Worm (Caenorhabditis elegans) whole organism, L3 larva: Measurements from ENCODE around the gene xpf-1.

Experiments
- R02D3.7 ChIP-seq: fragments of 150-350 bp; optimal IDR thresholded peaks from 2 replicates; lab custom pipeline; 2014; ENCODE audit warnings: missing biosample characterization, missing genetic modification characterization
- ZK546.5 ChIP-seq: sonication (generic microtip); optimal IDR thresholded peaks from 2 replicates; lab custom pipeline; 2017; ENCODE audit warnings: missing biosample characterization, missing genetic modification characterization
- aly-2 ChIP-seq: fragments of 150-350 bp; optimal IDR thresholded peaks from 2 replicates; lab custom pipeline; 2014; ENCODE audit warnings: missing biosample characterization, missing genetic modification characterization
- ama-1 ChIP-seq: fragments of 150-350 bp; optimal IDR thresholded peaks from 2 replicates; lab custom pipeline; 2018
- ceh-28 ChIP-seq: fragments of 150-350 bp; optimal IDR thresholded peaks from 2 replicates; lab custom pipeline; 2014; ENCODE audit warnings: missing biosample characterization, missing genetic modification reagents, missing genetic modification characterization
- ceh-9 ChIP-seq: sonication (generic microtip); optimal IDR thresholded peaks from 2 replicates; lab custom pipeline; 2018; ENCODE audit warnings: missing biosample characterization, missing genetic modification characterization
- daf-12 ChIP-seq: fragments of 150-350 bp; optimal IDR thresholded peaks from 2 replicates; lab custom pipeline; 2014; ENCODE audit warnings: missing biosample characterization, missing genetic modification reagents, missing genetic modification characterization
- egl-27 ChIP-seq: sonication (generic microtip); optimal IDR thresholded peaks from 4 replicates; lab custom pipeline; 2017; ENCODE audit warnings: missing biosample characterization, missing genetic modification reagents, missing genetic modification characterization
- egl-5 ChIP-seq: fragments of 150-350 bp; optimal IDR thresholded peaks from 2 replicates; lab custom pipeline; 2017; ENCODE audit warnings: missing biosample characterization, missing genetic modification reagents, missing genetic modification characterization, inconsistent platforms
- elt-2 ChIP-seq: sonication (generic microtip); optimal IDR thresholded peaks from 2 replicates; lab custom pipeline; 2016; ENCODE audit warnings: missing genetic modification reagents, mild to moderate bottlenecking, missing genetic modification characterization, missing compliant biosample characterization
- elt-3 ChIP-seq, 3 experiments: fragments of 150-350 bp in 1 of 3; sonication (generic microtip) in 2 of 3; optimal IDR thresholded peaks; 2 replicates in 2 of 3; 4 replicates in 1 of 3; lab custom pipeline; 2014 to 2017; ENCODE audit warnings: missing biosample characterization in 3 of 3, missing genetic modification characterization in 3 of 3
- eor-1 ChIP-seq, 2 experiments: fragments of 150-350 bp; optimal IDR thresholded peaks; 2 replicates each; lab custom pipeline; 2014 to 2018; ENCODE audit warnings: missing biosample characterization in 2 of 2, missing genetic modification characterization in 2 of 2
- fkh-10 ChIP-seq: sonication (generic microtip); optimal IDR thresholded peaks from 2 replicates; lab custom pipeline; 2017; ENCODE audit warnings: missing biosample characterization, missing genetic modification reagents, missing genetic modification characterization
- fkh-2 ChIP-seq: fragments of 150-350 bp; optimal IDR thresholded peaks from 2 replicates; lab custom pipeline; 2014; ENCODE audit warnings: missing biosample characterization, missing genetic modification reagents, missing genetic modification characterization
- hmg-11 ChIP-seq: sonication (generic microtip); optimal IDR thresholded peaks from 2 replicates; lab custom pipeline; 2016; ENCODE audit warnings: missing genetic modification characterization, missing compliant biosample characterization
- jun-1 ChIP-seq: fragments of 150-350 bp; optimal IDR thresholded peaks from 2 replicates; lab custom pipeline; 2014; ENCODE audit warnings: missing biosample characterization, missing genetic modification reagents, missing genetic modification characterization
- lin-39 ChIP-seq: fragments of 150-350 bp; optimal IDR thresholded peaks from 2 replicates; lab custom pipeline; 2018; ENCODE audit warnings: missing biosample characterization, missing genetic modification reagents, missing genetic modification characterization
- lsy-12 ChIP-seq: sonication (generic microtip); optimal IDR thresholded peaks from 2 replicates; lab custom pipeline; 2016; ENCODE audit warnings: mild to moderate bottlenecking, missing genetic modification characterization, missing compliant biosample characterization
- mdl-1 ChIP-seq: fragments of 150-350 bp; optimal IDR thresholded peaks from 2 replicates; lab custom pipeline; 2014; ENCODE audit warnings: missing biosample characterization, missing genetic modification characterization
- mml-1 ChIP-seq: fragments of 150-350 bp; sonication (generic microtip); optimal IDR thresholded peaks from 3 replicates; lab custom pipeline; 2014; ENCODE audit warnings: missing biosample characterization, missing genetic modification characterization
- nhr-12 ChIP-seq: fragments of 150-350 bp; optimal IDR thresholded peaks from 2 replicates; lab custom pipeline; 2014; ENCODE audit warnings: missing biosample characterization, missing genetic modification characterization
- nhr-23 ChIP-seq: fragments of 150-350 bp; optimal IDR thresholded peaks from 2 replicates; lab custom pipeline; 2014; ENCODE audit warnings: missing biosample characterization, missing genetic modification reagents, missing genetic modification characterization
- nhr-25 ChIP-seq: sonication (generic microtip); optimal IDR thresholded peaks from 2 replicates; lab custom pipeline; 2017; ENCODE audit warnings: missing biosample characterization, missing genetic modification characterization
- nhr-28 ChIP-seq: fragments of 150-350 bp; optimal IDR thresholded peaks from 2 replicates; lab custom pipeline; 2014; ENCODE audit warnings: missing biosample characterization, missing genetic modification characterization
- nhr-43 ChIP-seq: sonication (generic microtip); optimal IDR thresholded peaks from 2 replicates; lab custom pipeline; 2016; ENCODE audit warnings: mild to moderate bottlenecking, missing genetic modification characterization, missing compliant biosample characterization; ENCODE audit not compliant: poor library complexity, severe bottlenecking
- nhr-77 ChIP-seq: fragments of 150-350 bp; optimal IDR thresholded peaks from 2 replicates; lab custom pipeline; 2014; ENCODE audit warnings: missing biosample characterization, missing genetic modification characterization
- pha-4 ChIP-seq: fragments of 150-350 bp; optimal IDR thresholded peaks from 2 replicates; lab custom pipeline; 2014; ENCODE audit warnings: missing biosample characterization, missing genetic modification reagents, missing genetic modification characterization
- skn-1 ChIP-seq: fragments of 150-350 bp; optimal IDR thresholded peaks from 2 replicates; lab custom pipeline; 2014; ENCODE audit warnings: missing biosample characterization, missing genetic modification characterization
- snpc-4 ChIP-seq: fragments of 150-350 bp; optimal IDR thresholded peaks from 2 replicates; lab custom pipeline; 2014; ENCODE audit warnings: missing biosample characterization, missing genetic modification characterization
- tbx-2 ChIP-seq: sonication (generic microtip); optimal IDR thresholded peaks from 2 replicates; lab custom pipeline; 2016; ENCODE audit warnings: mild to moderate bottlenecking, missing genetic modification characterization, missing compliant biosample characterization
- zag-1 ChIP-seq: fragments of 150-350 bp; optimal IDR thresholded peaks from 2 replicates; lab custom pipeline; 2014; ENCODE audit warnings: missing biosample characterization, missing genetic modification characterization
- ztf-11 ChIP-seq: fragments of 150-350 bp; optimal IDR thresholded peaks from 2 replicates; lab custom pipeline; 2014; ENCODE audit warnings: missing biosample characterization, missing genetic modification characterization
- ztf-4 ChIP-seq: fragments of 150-350 bp; optimal IDR thresholded peaks from 2 replicates; lab custom pipeline; 2014; ENCODE audit warnings: missing biosample characterization, missing genetic modification characterization

xpf-1 gene

ce11 chrII:11728545-11729105 lies 32.7 kb downstream of the xpf-1 start, which contains the start of gene alh-8 (continued):
- TF ChIP-seq elt-2 (tag; lab: Kevin White, UChicago): peak; percentile 76
- TF ChIP-seq egl-27 (tag; lab: Kevin White, UChicago): no peak

ce11 chrII:11729757-11730535 lies 34.0 kb downstream of the xpf-1 start:
- no peak for TF ChIP-seq skn-1 (tag; lab: Kevin White, UChicago)
- no peak for TF ChIP-seq tbx-2 (tag; lab: Kevin White, UChicago)

- no peak for TF ChIP-seq nhr-28 (tag; lab: Kevin White, UChicago)
- TF ChIP-seq nhr-25 (tag; lab: Kevin White, UChicago): no peak
- TF ChIP-seq mml-1 (tag; lab: Kevin White, UChicago): no peak
- no peak for TF ChIP-seq egl-5 (tag; lab: Kevin White, UChicago)
- TF ChIP-seq mdl-1 (tag; lab: Kevin White, UChicago): no peak
- no peak for TF ChIP-seq jun-1
- no peak for TF ChIP-seq ceh-9
- TF ChIP-seq elt-2 (tag; lab: Kevin White, UChicago): peak; percentile 62
- TF ChIP-seq hmg-11 (tag; lab: Kevin White, UChicago): no peak
- TF ChIP-seq R02D3.7 (tag; lab: Kevin White, UChicago): no peak
- no peak for TF ChIP-seq fkh-2
- TF ChIP-seq daf-12 (tag; lab: Kevin White, UChicago): no peak
- no peak for TF ChIP-seq nhr-23 (tag; lab: Kevin White, UChicago)
- no peak for TF ChIP-seq zag-1 (tag; lab: Kevin White, UChicago)
- no peak for TF ChIP-seq elt-3 (tag; optimal IDR thresholded peaks at IDR 0.05; lab: Kevin White, UChicago)
- no peak for TF ChIP-seq ztf-11 (tag; lab: Kevin White, UChicago)
- TF ChIP-seq egl-27 (tag; lab: Kevin White, UChicago): no peak
- TF ChIP-seq aly-2: no peak
- no peak for TF ChIP-seq lin-39
- TF ChIP-seq eor-1 (tag; optimal IDR thresholded peaks at IDR 0.05; lab: Kevin White, UChicago): no peak
- no peak for TF ChIP-seq ceh-28
- TF ChIP-seq nhr-43 (tag; lab: Kevin White, UChicago): peak; percentile 4
- peak; percentile 88 for TF ChIP-seq ama-1 (lab: Kevin White, UChicago)
- TF ChIP-seq nhr-77 (tag; lab: Kevin White, UChicago): no peak
- TF ChIP-seq lsy-12 (tag; lab: Kevin White, UChicago): peak; percentile 25
- TF ChIP-seq ztf-4 (tag; lab: Kevin White, UChicago): no peak
- no peak for TF ChIP-seq pha-4 (tag; lab: Kevin White, UChicago)
- no peak for TF ChIP-seq skn-1 (tag; lab: Kevin White, UChicago)
- TF ChIP-seq nhr-12 (tag; lab: Kevin White, UChicago): no peak
- TF ChIP-seq fkh-10 (GFP tag; lab: Kevin White, UChicago): no peak
Observed at ce11 chrII:11731174-11731724, 35.3 kb downstream of the xpf-1 start.

- no peak for TF ChIP-seq pha-4 (tag; lab: Kevin White, UChicago)
- TF ChIP-seq snpc-4 (tag; lab: Kevin White, UChicago): peak; percentile 2
- TF ChIP-seq lin-39: peak; percentile 23
- TF ChIP-seq nhr-43 (tag; lab: Kevin White, UChicago): no peak
- TF ChIP-seq zag-1 (tag; lab: Kevin White, UChicago): no peak
- TF ChIP-seq ZK546.5 (tag; lab: Kevin White, UChicago): no peak
- TF ChIP-seq, all 47 proteins: peak for 2
Observed at ce11 chrII:11732513-11732912, 36.5 kb downstream of the xpf-1 start, which contains the start of gene F13D12.8. F13D12.8 (minus strand) TSS chrII:11732594.
